Worm (Caenorhabditis elegans) whole organism, L2 larva: ENCODE data around the gene sri-57.
"Not testable (repeated sequence)": the region's sequence is repeated elsewhere in the genome, so short reads cannot be mapped to it uniquely, and the experiment has no call there.

Experiments
- C34F6.9 ChIP-seq: fragments of 150-350 bp; optimal IDR thresholded peaks from 2 replicates; lab custom pipeline; 2014; ENCODE audit warnings: missing biosample characterization, missing genetic modification characterization
- F13H6.1 ChIP-seq: sonication (generic microtip); optimal IDR thresholded peaks from 2 replicates; lab custom pipeline; 2016; ENCODE audit warnings: missing genetic modification characterization, missing compliant biosample characterization
- R02D3.7 ChIP-seq: fragments of 150-350 bp; optimal IDR thresholded peaks from 2 replicates; lab custom pipeline; 2014; ENCODE audit warnings: missing biosample characterization, missing genetic modification characterization
- Y55F3AM.14 ChIP-seq: fragments of 200-800 bp; sonication (Bioruptor generic); optimal IDR thresholded peaks from 2 replicates; lab custom pipeline; 2018; ENCODE audit warnings: mild to moderate bottlenecking, missing genetic modification characterization, missing compliant biosample characterization
- ZK546.5 ChIP-seq: sonication (generic microtip); optimal IDR thresholded peaks from 2 replicates; lab custom pipeline; 2017; ENCODE audit warnings: missing biosample characterization, missing genetic modification characterization
- blmp-1 ChIP-seq: sonication (generic microtip); optimal IDR thresholded peaks from 2 replicates; lab custom pipeline; 2017; ENCODE audit warnings: missing genetic modification characterization, mild to moderate bottlenecking, missing compliant biosample characterization, antibody characterized with exemption, moderate library complexity; ENCODE audit not compliant: insufficient read depth
- ceh-16 ChIP-seq: fragments of 150-350 bp; optimal IDR thresholded peaks from 2 replicates; lab custom pipeline; 2014; ENCODE audit warnings: missing biosample characterization, missing genetic modification characterization
- ceh-82 ChIP-seq: fragments of 150-350 bp; optimal IDR thresholded peaks from 2 replicates; lab custom pipeline; 2014; ENCODE audit warnings: missing biosample characterization, missing genetic modification characterization
- crh-2 ChIP-seq: sonication (generic microtip); optimal IDR thresholded peaks from 2 replicates; lab custom pipeline; 2017; ENCODE audit warnings: missing biosample characterization, missing genetic modification characterization
- dmd-4 ChIP-seq: sonication (generic microtip); optimal IDR thresholded peaks from 2 replicates; lab custom pipeline; 2017; ENCODE audit warnings: missing biosample characterization, missing genetic modification characterization
- elt-3 ChIP-seq: sonication (generic microtip); optimal IDR thresholded peaks from 2 replicates; lab custom pipeline; 2017; ENCODE audit warnings: missing biosample characterization, missing genetic modification characterization
- gmeb-1 ChIP-seq: fragments of 150-350 bp; optimal IDR thresholded peaks from 2 replicates; lab custom pipeline; 2014; ENCODE audit warnings: missing biosample characterization, missing genetic modification characterization
- lin-11 ChIP-seq: fragments of 150-350 bp; sonication (generic microtip); optimal IDR thresholded peaks from 2 replicates; lab custom pipeline; 2014; ENCODE audit warnings: missing biosample characterization, missing genetic modification characterization, inconsistent platforms, mixed read lengths
- lin-13 ChIP-seq: fragments of 150-350 bp; optimal IDR thresholded peaks from 2 replicates; lab custom pipeline; 2014; ENCODE audit warnings: missing biosample characterization, missing genetic modification reagents, missing genetic modification characterization
- lin-39 ChIP-seq: fragments of 150-350 bp; optimal IDR thresholded peaks from 2 replicates; lab custom pipeline; 2014; ENCODE audit warnings: missing biosample characterization, missing genetic modification reagents, missing genetic modification characterization
- mab-5 ChIP-seq: fragments of 150-350 bp; optimal IDR thresholded peaks from 2 replicates; lab custom pipeline; 2014; ENCODE audit warnings: missing biosample characterization, missing genetic modification characterization
- mbf-1 ChIP-seq: sonication (generic microtip); optimal IDR thresholded peaks from 2 replicates; lab custom pipeline; 2017; ENCODE audit warnings: missing biosample characterization, missing genetic modification characterization
- nhr-11 ChIP-seq: fragments of 150-350 bp; optimal IDR thresholded peaks from 2 replicates; lab custom pipeline; 2014; ENCODE audit warnings: missing biosample characterization, missing genetic modification characterization
- nhr-129 ChIP-seq: fragments of 150-350 bp; optimal IDR thresholded peaks from 2 replicates; lab custom pipeline; 2014; ENCODE audit warnings: missing biosample characterization, missing genetic modification characterization
- nhr-23 ChIP-seq: fragments of 150-350 bp; optimal IDR thresholded peaks from 2 replicates; lab custom pipeline; 2014; ENCODE audit warnings: missing biosample characterization, missing genetic modification reagents, missing genetic modification characterization
- nhr-237 ChIP-seq: fragments of 150-350 bp; optimal IDR thresholded peaks from 2 replicates; lab custom pipeline; 2014; ENCODE audit warnings: missing biosample characterization, missing genetic modification characterization
- nhr-25 ChIP-seq: fragments of 150-350 bp; sonication (generic microtip); optimal IDR thresholded peaks from 3 replicates; lab custom pipeline; 2014; ENCODE audit warnings: missing biosample characterization, missing genetic modification characterization
- nhr-6 ChIP-seq: fragments of 150-350 bp; optimal IDR thresholded peaks from 2 replicates; lab custom pipeline; 2014; ENCODE audit warnings: missing biosample characterization, missing genetic modification characterization
- nhr-77 ChIP-seq: fragments of 150-350 bp; optimal IDR thresholded peaks from 2 replicates; lab custom pipeline; 2014; ENCODE audit warnings: missing biosample characterization, missing genetic modification characterization
- peb-1 ChIP-seq: fragments of 150-350 bp; optimal IDR thresholded peaks from 2 replicates; lab custom pipeline; 2014; ENCODE audit warnings: missing biosample characterization, missing genetic modification characterization
- sem-4 ChIP-seq: fragments of 150-350 bp; optimal IDR thresholded peaks from 2 replicates; lab custom pipeline; 2014; ENCODE audit warnings: missing biosample characterization, missing genetic modification reagents, missing genetic modification characterization
- sma-3 ChIP-seq: sonication (generic microtip); optimal IDR thresholded peaks from 2 replicates; lab custom pipeline; 2016; ENCODE audit warnings: missing genetic modification reagents, missing genetic modification characterization, missing compliant biosample characterization
- snpc-4 ChIP-seq: fragments of 150-350 bp; optimal IDR thresholded peaks from 2 replicates; lab custom pipeline; 2014; ENCODE audit warnings: missing biosample characterization, missing genetic modification characterization
- unc-39 ChIP-seq: fragments of 150-350 bp; optimal IDR thresholded peaks from 2 replicates; lab custom pipeline; 2014; ENCODE audit warnings: missing biosample characterization, missing genetic modification characterization
- unc-55 ChIP-seq: fragments of 150-350 bp; sonication (generic microtip); optimal IDR thresholded peaks from 3 replicates; lab custom pipeline; 2014; ENCODE audit warnings: missing biosample characterization, missing genetic modification reagents, missing genetic modification characterization
- zag-1 ChIP-seq: fragments of 150-350 bp; optimal IDR thresholded peaks from 2 replicates; lab custom pipeline; 2014; ENCODE audit warnings: missing biosample characterization, missing genetic modification characterization
- ztf-11 ChIP-seq: sonication (generic microtip); optimal IDR thresholded peaks from 2 replicates; lab custom pipeline; 2017; ENCODE audit warnings: missing biosample characterization, missing genetic modification characterization
- ztf-4 ChIP-seq: fragments of 150-350 bp; optimal IDR thresholded peaks from 2 replicates; lab custom pipeline; 2014; ENCODE audit warnings: missing biosample characterization, missing genetic modification characterization

The sri-57 gene

DNA sequence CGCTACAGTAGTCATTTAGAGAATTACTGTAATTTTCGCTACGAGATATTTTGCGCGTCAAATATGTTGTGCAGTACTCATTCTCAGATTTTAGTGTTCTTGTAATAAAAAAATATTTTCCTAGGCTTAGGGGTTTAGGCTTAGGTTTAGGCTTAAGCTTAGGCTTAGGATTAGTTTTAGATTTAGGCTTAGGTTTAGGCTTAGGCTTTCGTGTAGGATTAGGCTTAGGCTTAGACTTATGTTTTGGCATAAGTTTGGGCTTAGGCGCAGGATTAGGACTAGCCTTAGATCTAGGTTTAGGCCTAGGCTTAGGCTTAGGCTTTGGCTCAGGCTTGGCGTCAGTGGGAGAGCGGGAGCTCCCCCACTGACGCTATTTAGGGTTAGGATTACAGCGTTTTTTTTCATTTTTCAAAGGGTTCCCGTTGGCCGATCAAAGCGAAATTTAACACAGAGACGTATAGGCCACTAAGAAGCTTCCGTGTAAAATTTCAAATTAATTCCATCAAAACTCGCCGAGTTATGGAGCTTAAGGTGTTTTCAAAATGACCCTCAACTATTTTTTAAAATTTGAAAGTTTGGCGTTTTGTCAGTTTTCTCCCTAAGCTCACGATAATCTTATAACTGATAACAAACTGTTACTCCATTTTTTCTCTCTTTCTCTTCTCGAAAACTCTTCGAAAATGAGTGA, 32.7 kb downstream of the sri-57 start, which contains the start of gene F22E5.8:
Gene F22E5.8 (plus strand): TSS at position 638 of the 688 bp plus-strand sequence.
- TF ChIP-seq ceh-82; mab-5; unc-39 (tag; lab: Kevin White, UChicago): not testable (repeated sequence)

DNA sequence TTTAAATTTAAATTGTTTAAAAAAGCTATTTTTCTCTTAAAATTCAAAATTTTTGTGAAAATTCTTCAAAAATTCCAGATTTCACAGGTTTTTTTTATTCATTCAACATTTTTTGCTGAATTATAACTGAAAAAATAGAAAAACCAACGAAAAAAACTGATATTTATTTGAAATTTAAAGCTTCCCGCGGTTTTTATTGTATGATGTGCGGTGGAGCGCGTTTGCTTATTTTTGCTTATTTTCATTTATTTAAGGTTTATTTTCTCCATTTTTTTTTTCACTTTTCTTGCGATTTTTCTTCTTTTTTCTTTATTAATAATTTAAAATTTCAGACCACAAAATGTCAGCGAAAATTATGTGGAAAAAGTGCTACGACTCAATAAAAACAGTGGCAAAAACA, 34.2 kb downstream of the sri-57 start, which contains the start of gene F22E5.9:
Gene F22E5.9 (plus strand): TSS at position 327 of the 400 bp plus-strand sequence.
- TF ChIP-seq lin-39 (tag; lab: Kevin White, UChicago): no peak
- peak; percentile 26 for TF ChIP-seq C34F6.9 (tag; lab: Kevin White, UChicago)
- TF ChIP-seq snpc-4 (tag; lab: Kevin White, UChicago): no peak
- peak; percentile 61 for TF ChIP-seq unc-55 (GFP tag; lab: Kevin White, UChicago)
- TF ChIP-seq Y55F3AM.14 (GFP tag; lab: Kevin White, UChicago): no peak
- TF ChIP-seq crh-2 (tag; lab: Kevin White, UChicago): no peak
- TF ChIP-seq gmeb-1: peak; percentile 91
- TF ChIP-seq sma-3 (GFP tag; lab: Kevin White, UChicago): no peak

DNA sequence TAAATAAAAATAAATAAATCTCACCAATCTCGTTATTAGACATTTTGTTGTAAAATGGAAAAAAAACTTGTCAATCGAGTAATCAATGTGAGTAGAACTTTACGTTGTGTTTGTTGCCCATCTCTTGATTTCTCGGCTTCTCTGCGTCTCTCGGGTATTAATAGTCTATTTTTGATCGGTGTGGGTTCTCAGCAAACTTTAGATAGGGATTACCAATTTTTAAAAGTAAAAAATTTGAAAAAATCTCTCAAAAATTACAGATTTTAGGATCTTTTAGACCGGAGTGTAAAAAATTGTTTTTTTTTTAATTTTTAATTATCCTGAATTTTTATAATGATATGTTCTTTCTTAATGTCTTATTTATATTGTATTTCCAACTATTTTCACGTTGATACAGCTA, 34.9 kb downstream of the sri-57 start, which contains the start of gene F22E5.21:
Gene F22E5.21 (minus strand): TSS at position 101 of the 400 bp plus-strand sequence.
- no peak for TF ChIP-seq gmeb-1
- no peak for TF ChIP-seq crh-2 (tag; lab: Kevin White, UChicago)
- TF ChIP-seq nhr-129 (tag; lab: Kevin White, UChicago): no peak
- TF ChIP-seq snpc-4 (tag; lab: Kevin White, UChicago): no peak
- no peak for TF ChIP-seq lin-39 (tag; lab: Kevin White, UChicago)
- no peak for TF ChIP-seq nhr-77 (tag; lab: Kevin White, UChicago)

DNA sequence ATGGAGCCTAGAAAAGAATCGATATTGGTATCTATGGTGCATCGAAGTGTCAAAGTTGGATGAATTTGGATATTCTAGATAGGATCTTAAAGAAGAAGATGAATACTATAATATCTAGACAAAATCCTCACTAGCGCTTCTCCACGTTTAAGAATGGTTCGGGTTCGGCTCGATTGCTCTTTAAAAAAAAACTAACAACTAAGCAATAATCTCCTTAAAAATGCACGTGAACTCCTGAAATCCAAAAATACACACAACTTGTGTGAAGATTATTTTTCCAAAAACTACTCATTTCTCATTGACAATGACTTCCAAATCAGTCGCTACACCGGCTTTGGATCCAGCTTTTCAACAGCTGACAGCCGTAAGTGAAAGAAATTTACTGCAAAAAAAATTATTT, 41.1 kb downstream of the sri-57 start, which contains the start of gene D2062.1:
Gene D2062.1 (plus strand): TSS at position 301 of the 400 bp plus-strand sequence.
- TF ChIP-seq sem-4 (no peak), nhr-11 (tag; lab: Kevin White, UChicago) (no peak), sma-3 (GFP tag; lab: Kevin White, UChicago) (no peak), ztf-11 (tag; lab: Kevin White, UChicago) (no peak), lin-13 (no peak), elt-3 (tag; lab: Kevin White, UChicago) (no peak), unc-39 (tag; lab: Kevin White, UChicago) (no peak), ztf-4 (no peak), lin-11 (tag; lab: Kevin White, UChicago) (no peak), nhr-25 (tag; lab: Kevin White, UChicago) (no peak), peb-1 (tag; lab: Kevin White, UChicago) (no peak), ceh-16 (tag; lab: Kevin White, UChicago) (no peak), R02D3.7 (no peak), nhr-129 (tag; lab: Kevin White, UChicago) (no peak), ZK546.5 (no peak), unc-55 (GFP tag; lab: Kevin White, UChicago) (no peak), zag-1 (tag; lab: Kevin White, UChicago) (no peak), nhr-237 (no peak), blmp-1 (tag; lab: Kevin White, UChicago) (no peak)
- TF ChIP-seq, all 48 proteins: peak for 0

DNA sequence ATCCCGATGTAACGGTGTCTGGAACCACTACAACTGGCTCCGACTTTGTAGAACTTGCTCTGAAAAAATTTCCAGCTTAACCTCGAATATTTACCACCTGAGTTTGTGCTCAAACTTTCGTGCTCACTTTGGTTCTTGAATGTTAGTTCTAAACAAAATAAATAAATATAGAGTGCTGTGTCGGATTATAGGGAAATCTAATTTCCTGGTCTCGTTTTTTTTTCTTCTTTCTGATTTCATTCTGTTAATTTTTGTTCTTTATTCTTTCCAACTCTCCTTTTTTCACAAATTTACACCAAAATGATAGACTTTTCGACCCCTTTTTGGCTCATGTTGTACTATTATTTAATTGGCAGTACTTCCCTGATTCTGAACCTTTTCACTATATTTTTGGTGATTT, 43.0 kb downstream of the sri-57 start, which contains the start of gene sri-37:
Gene sri-37 (plus strand): TSS at position 301 of the 400 bp plus-strand sequence.
- TF ChIP-seq nhr-6 (no peak), dmd-4 (no peak), C34F6.9 (tag; lab: Kevin White, UChicago) (no peak), F13H6.1 (tag; lab: Kevin White, UChicago) (no peak), zag-1 (tag; lab: Kevin White, UChicago) (no peak), ceh-16 (tag; lab: Kevin White, UChicago) (no peak)

DNA sequence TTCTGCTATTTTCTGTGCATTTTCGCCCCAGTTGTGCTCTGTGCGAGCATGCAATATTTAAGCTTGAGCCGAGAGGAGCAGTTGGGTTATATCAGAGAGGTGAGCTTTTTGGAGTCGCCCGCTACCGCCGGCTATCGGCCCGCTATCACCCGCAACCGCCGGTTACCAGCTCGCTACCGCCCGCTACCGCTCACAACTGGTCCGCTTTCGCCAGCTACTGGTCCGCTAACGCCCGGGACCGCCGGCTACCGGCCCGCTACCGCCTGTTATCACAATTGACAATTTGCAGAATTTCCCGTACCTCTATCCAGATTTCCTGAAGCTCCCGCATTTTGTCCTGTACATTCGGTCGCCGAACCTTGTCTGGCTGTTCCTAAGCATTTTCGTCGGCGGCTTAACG, 43.8 kb downstream of the sri-57 start:
- no peak for TF ChIP-seq mbf-1 (tag; lab: Kevin White, UChicago)
- TF ChIP-seq unc-39 (tag; lab: Kevin White, UChicago): no peak
- no peak for TF ChIP-seq mab-5
- no peak for TF ChIP-seq unc-55 (GFP tag; lab: Kevin White, UChicago)
- TF ChIP-seq dmd-4: no peak
- TF ChIP-seq nhr-23 (tag; lab: Kevin White, UChicago): no peak
